Fruit fly (Drosophila melanogaster) whole organism, pupa: ENCODE results near the gene PNPase.

ENCODE experiments used
- CG12605 ChIP-seq: fragments of 200-800 bp; sonication (Bioruptor generic); IDR thresholded peaks from 2 replicates; pipeline ENCODE4 v1.3.6; 2022; ENCODE audit warnings: missing biosample characterization, missing genetic modification characterization
- CG15710 ChIP-seq: fragments of 200-800 bp; sonication (Bioruptor generic); optimal IDR thresholded peaks from 2 replicates; lab custom pipeline; 2018; ENCODE audit warnings: missing biosample characterization, mild to moderate bottlenecking, missing genetic modification characterization, moderate library complexity
- CG32121 ChIP-seq: fragments of 200-800 bp; sonication (Bioruptor generic); IDR thresholded peaks from 2 replicates; pipeline ENCODE4 v1.3.6; 2022; ENCODE audit warnings: missing biosample characterization, missing genetic modification characterization
- CG34367 ChIP-seq: fragments of 200-800 bp; sonication (Bioruptor generic); optimal IDR thresholded peaks from 2 replicates; lab custom pipeline; 2018; ENCODE audit warnings: missing biosample characterization, mild to moderate bottlenecking, missing genetic modification characterization
- CG8301 ChIP-seq: fragments of 200-800 bp; sonication (Bioruptor generic); optimal IDR thresholded peaks from 2 replicates; lab custom pipeline; 2018; ENCODE audit warnings: missing biosample characterization, mild to moderate bottlenecking, missing genetic modification characterization
- CG9948 ChIP-seq: fragments of 200-800 bp; sonication (Bioruptor generic); optimal IDR thresholded peaks from 2 replicates; lab custom pipeline; 2018; ENCODE audit warnings: missing biosample characterization, mild to moderate bottlenecking, missing genetic modification characterization, moderate library complexity
- EcR ChIP-seq: fragments of 200-800 bp; sonication (Bioruptor generic); optimal IDR thresholded peaks from 3 replicates; lab custom pipeline; 2019; ENCODE audit warnings: missing biosample characterization, missing genetic modification characterization, mild to moderate bottlenecking, moderate library complexity, missing genetic modification reagents
- Ets98B ChIP-seq: fragments of 200-800 bp; sonication (Bioruptor generic); IDR thresholded peaks from 2 replicates; pipeline ENCODE4 v1.3.6; 2022; ENCODE audit warnings: missing biosample characterization, missing genetic modification characterization
- Snoo ChIP-seq: fragments of 200-800 bp; sonication (Bioruptor generic); optimal IDR thresholded peaks from 3 replicates; lab custom pipeline; 2017; ENCODE audit warnings: missing biosample characterization, mild to moderate bottlenecking, missing genetic modification characterization, inconsistent platforms
- gl ChIP-seq: fragments of 200-800 bp; sonication (Bioruptor generic); optimal IDR thresholded peaks from 2 replicates; lab custom pipeline; 2018; ENCODE audit warnings: missing biosample characterization, mild to moderate bottlenecking, missing genetic modification characterization

DNA sequence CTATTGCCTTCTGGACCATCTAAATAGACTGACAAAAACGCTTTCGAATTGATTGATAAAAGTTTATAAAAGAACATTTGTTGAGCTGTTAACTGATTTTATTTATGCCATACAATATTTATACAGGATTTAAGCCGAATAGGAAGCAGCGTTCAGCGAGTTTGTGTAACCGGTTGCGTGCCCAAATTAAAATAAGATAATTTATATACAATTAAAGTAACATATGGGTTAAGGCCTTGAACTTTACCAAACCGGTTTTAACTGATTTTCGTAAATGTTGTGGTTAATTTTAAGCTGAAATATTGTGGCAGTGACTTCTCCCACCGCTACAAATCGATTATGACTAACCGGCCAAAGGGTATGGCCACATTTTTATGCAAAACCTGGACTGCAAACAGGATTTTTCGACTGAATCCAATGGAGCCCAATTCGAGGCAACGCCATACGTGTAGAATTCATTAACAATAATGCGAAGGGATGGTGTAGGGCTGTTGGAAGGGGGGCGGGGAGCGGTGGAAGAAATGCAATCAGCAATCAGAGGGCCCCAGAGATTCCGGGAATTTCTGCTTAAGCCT lies 4.5 kb upstream of the PNPase start:
- no peak for TF ChIP-seq gl (tag; lab: Kevin White, UChicago)
- TF ChIP-seq Ets98B (GFP tag; lab: Robert Waterston, UW): no peak
- no peak for TF ChIP-seq Snoo
- no peak for TF ChIP-seq CG9948 (tag; lab: Kevin White, UChicago)
- no peak for TF ChIP-seq CG8301 (tag; lab: Kevin White, UChicago)
- TF ChIP-seq CG34367 (tag; lab: Kevin White, UChicago): no peak
- TF ChIP-seq CG32121 (GFP tag; lab: Robert Waterston, UW): no peak
- no peak for TF ChIP-seq CG15710 (tag; lab: Kevin White, UChicago)
- peak; percentile 64 for TF ChIP-seq EcR (GFP tag; lab: Kevin White, UChicago)
- no peak for TF ChIP-seq CG12605 (GFP tag; lab: Robert Waterston, UW)
